Worm (Caenorhabditis elegans): Measurements from ENCODE around the gene clec-54.

Gene clec-54

DNA sequence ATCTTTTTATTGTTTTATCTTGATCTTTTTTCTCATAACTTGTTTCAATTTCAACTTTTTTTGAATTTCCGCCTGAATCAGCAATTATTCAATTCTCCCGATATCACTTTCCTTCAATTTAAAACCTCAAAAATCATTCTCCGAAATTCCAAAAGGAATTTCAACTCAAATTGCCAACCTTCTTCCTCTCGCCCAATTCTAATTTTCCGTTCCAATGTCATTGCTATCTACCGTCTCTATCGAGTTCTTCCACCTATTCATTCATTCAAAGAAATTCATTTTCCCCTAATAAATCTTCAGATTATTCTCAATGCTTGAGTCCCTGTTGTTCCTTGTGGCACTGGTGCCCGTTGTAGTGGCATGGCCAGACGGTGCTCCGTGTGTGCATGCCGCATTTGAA is 35.9 kb upstream of the clec-54 start, which contains the start of gene F23B12.4:
Gene F23B12.4 (plus strand): TSS at position 301 of the 400 bp plus-strand sequence.
- no peak for TF ChIP-seq nhr-12 (tag; optimal IDR thresholded peaks at IDR 0.05)
- TF ChIP-seq efl-1 (optimal IDR thresholded peaks at IDR 0.05), result no peak
- peak in 1 of 2 experiments; percentile 36 for TF ChIP-seq efl-1 (GFP tag; optimal IDR thresholded peaks at IDR 0.05 in 1 of 2)

DNA sequence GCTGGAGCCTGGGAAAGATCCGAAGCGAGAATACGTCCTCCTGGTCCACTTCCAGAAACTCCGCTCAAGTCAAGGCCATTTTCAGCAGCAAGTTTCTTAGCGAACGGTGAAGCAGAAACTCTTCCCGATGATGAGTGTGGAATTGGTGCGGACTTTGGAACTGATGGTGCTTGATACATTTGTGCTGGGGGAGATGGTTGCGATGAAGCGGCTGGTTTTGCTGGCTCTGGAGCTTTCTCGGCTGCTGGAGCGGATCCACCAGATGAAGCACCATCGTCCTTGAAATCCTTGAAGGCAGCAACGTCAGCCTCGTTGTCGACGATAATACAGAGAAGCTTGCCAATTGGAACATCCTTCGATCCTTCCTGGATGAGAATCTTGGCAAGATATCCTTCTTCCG is 30.2 kb upstream of the clec-54 start:
- TF ChIP-seq dsc-1 (tag; optimal IDR thresholded peaks at IDR 0.05) (no peak), nhr-19 (GFP tag; conservative IDR thresholded peaks at IDR 0.05) (no peak), nhr-237 (tag; optimal IDR thresholded peaks at IDR 0.05) (no peak), nhr-77 (tag; optimal IDR thresholded peaks at IDR 0.05) (no peak), C34B4.2 (tag; optimal IDR thresholded peaks at IDR 0.05) (no peak), hlh-17 (GFP tag; optimal IDR thresholded peaks at IDR 0.05; ENCODE audit: borderline replicate concordance) (no peak), lin-15B (tag; optimal IDR thresholded peaks at IDR 0.05) (no peak), Y116A8C.19 (tag; optimal IDR thresholded peaks at IDR 0.05; ENCODE audit: borderline replicate concordance) (no peak)

DNA sequence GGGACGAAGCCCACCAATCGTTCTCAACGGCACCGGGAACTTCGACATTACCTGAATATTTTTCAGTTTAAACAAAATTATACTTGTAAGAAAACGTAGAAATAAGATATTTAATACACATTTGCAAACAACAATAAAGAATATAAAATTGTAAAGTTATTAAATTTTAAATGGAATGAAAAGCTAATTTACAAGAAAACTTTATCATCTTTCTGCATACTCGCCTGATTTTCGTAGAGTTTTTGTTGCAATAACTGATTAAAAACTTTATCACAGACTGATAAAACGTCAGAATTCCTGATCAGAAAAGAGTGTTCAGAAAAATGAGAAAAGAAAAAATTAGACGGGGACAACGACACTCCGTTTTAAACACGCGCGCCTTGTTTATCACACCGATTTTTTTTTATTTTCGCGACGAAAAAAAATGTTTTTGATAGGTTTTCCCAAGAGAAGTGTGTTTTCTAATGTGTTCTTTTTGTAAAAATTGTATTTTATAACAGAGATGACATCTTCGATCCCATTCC is 29.4 kb upstream of the clec-54 start, which contains the start of the genes dlat-1 and fntb-1:
Gene dlat-1 (minus strand): TSS at position 51 of the 524 bp plus-strand sequence.
Gene fntb-1 (plus strand): TSS at position 412 of the 524 bp plus-strand sequence.
- TF ChIP-seq nhr-12 (tag; optimal IDR thresholded peaks at IDR 0.05), result no peak
- peak; percentile 29 for TF ChIP-seq nhr-71 (tag; optimal IDR thresholded peaks at IDR 0.05)
- no peak for TF ChIP-seq C16A3.4 (tag; optimal IDR thresholded peaks at IDR 0.05)
- TF ChIP-seq efl-1 (optimal IDR thresholded peaks at IDR 0.05), result peak; percentile 12 to 25
- peak; percentile 20 to 90 for TF ChIP-seq efl-1 (GFP tag; optimal IDR thresholded peaks at IDR 0.05 in 1 of 2)
- no peak for TF ChIP-seq egl-27 (tag; optimal IDR thresholded peaks at IDR 0.05)
- peak; percentile 13 for TF ChIP-seq pqm-1 (tag; optimal IDR thresholded peaks at IDR 0.05)
- TF ChIP-seq elt-3 (tag; optimal IDR thresholded peaks at IDR 0.05), result peak in 1 of 6 experiments; percentile 9
- TF ChIP-seq snu-23 (GFP tag; optimal IDR thresholded peaks at IDR 0.05), result peak; percentile 18
- peak; percentile 31 for TF ChIP-seq ama-1 (optimal IDR thresholded peaks at IDR 0.05)
- TF ChIP-seq isw-1 (GFP tag; IDR thresholded peaks at IDR 0.05), result no peak
- TF ChIP-seq lsy-2 (tag; optimal IDR thresholded peaks at IDR 0.05), result peak in 1 of 2 experiments; percentile 27
- TF ChIP-seq lin-35 (GFP tag; optimal IDR thresholded peaks at IDR 0.05), result peak in 1 of 2 experiments; percentile 29
- TF ChIP-seq hlh-17 (GFP tag; optimal IDR thresholded peaks at IDR 0.05; ENCODE audit: borderline replicate concordance), result no peak
- TF ChIP-seq elt-2 (tag; optimal IDR thresholded peaks at IDR 0.05), result peak; percentile 70
- TF ChIP-seq snpc-4 (tag; optimal IDR thresholded peaks at IDR 0.05), result no peak
- TF ChIP-seq dpl-1 (GFP tag; optimal IDR thresholded peaks at IDR 0.05), result peak in 2 of 3 experiments; percentile 4 to 32

DNA sequence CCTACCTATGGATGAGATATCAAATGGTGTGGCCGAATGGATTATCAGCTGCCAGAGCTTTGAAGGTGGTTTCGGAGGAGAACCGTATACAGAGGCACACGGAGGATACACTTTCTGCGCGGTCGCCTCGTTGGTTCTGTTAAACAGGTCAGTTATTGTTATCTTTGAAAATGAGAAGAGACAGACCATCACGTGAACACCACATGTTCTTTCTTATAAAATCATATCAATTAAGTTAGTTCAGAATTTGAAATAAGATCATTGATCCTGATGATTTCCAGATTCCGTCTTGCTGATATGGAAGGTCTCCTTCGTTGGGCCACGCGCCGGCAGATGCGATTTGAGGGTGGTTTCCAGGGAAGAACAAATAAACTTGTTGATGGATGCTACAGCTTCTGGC is 28.0 kb upstream of the clec-54 start:
- no peak for TF ChIP-seq isw-1 (GFP tag; IDR thresholded peaks at IDR 0.05)
- no peak for TF ChIP-seq blmp-1 (tag; optimal IDR thresholded peaks at IDR 0.05)
- peak; percentile 14 for TF ChIP-seq nhr-71 (tag; optimal IDR thresholded peaks at IDR 0.05)
- TF ChIP-seq ceh-82 (tag; optimal IDR thresholded peaks at IDR 0.05), result no peak
- TF ChIP-seq nhr-84 (tag; optimal IDR thresholded peaks at IDR 0.05), result no peak
- no peak for TF ChIP-seq nhr-11 (tag; optimal IDR thresholded peaks at IDR 0.05)
- TF ChIP-seq mep-1 (tag; optimal IDR thresholded peaks at IDR 0.05), result no peak
- TF ChIP-seq mab-9 (GFP tag; IDR thresholded peaks at IDR 0.05), result no peak
- no peak for TF ChIP-seq fkh-8 (tag; optimal IDR thresholded peaks at IDR 0.05)
- TF ChIP-seq efl-1 (optimal IDR thresholded peaks at IDR 0.05), result no peak
- TF ChIP-seq efl-1 (GFP tag; optimal IDR thresholded peaks at IDR 0.05 in 1 of 2), result no peak
- no peak for TF ChIP-seq ceh-90 (tag; optimal IDR thresholded peaks at IDR 0.05)
- TF ChIP-seq mdl-1 (tag; optimal IDR thresholded peaks at IDR 0.05), result no peak
- no peak for TF ChIP-seq irx-1 (tag; optimal IDR thresholded peaks at IDR 0.05)
- TF ChIP-seq elt-3 (tag; optimal IDR thresholded peaks at IDR 0.05), result peak in 1 of 6 experiments; percentile 69
- TF ChIP-seq nhr-90 (tag; optimal IDR thresholded peaks at IDR 0.05; ENCODE audit: poor library complexity), result no peak
